Worm (Caenorhabditis elegans): ENCODE data around the gene pdha-1.

The pdha-1 gene

DNA sequence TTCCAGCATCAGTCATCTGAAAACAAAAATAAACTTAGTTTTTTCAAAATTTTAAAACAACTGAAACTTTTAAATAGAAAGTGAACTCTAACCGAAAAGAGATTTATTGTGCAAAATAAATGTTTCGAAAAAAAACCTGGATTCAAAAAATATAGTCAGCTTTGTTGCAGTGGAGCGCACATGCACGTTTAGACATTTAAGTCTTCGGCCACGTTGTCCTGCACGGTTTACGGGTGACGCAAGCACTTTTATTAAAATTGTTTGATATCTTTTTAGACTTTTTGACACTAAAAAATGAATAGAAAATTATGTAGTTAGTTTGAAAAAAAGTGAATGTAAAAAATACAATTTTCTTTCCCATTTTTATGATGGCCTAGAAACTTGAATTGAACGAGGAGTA, 26.7 kb upstream of the pdha-1 start, which contains the start of the genes ubh-4 and algn-6:
Gene ubh-4 (minus strand): TSS at position 182 of the 400 bp plus-strand sequence.
Gene algn-6 (plus strand): TSS at position 387 of the 400 bp plus-strand sequence.
- TF ChIP-seq mep-1 (tag; optimal IDR thresholded peaks at IDR 0.05) = peak; percentile 59
- no peak for TF ChIP-seq lin-13 (tag; optimal IDR thresholded peaks at IDR 0.05)
- peak; percentile 16 for TF ChIP-seq ceh-39 (tag; optimal IDR thresholded peaks at IDR 0.05)
- no peak for TF ChIP-seq ztf-11 (tag; optimal IDR thresholded peaks at IDR 0.05)
- TF ChIP-seq elt-1 (tag; optimal IDR thresholded peaks at IDR 0.05; ENCODE audit: borderline replicate concordance, insufficient read depth) = no peak
- no peak for TF ChIP-seq unc-39 (tag; optimal IDR thresholded peaks at IDR 0.05)
- no peak for TF ChIP-seq ceh-83 (GFP tag; optimal IDR thresholded peaks at IDR 0.05)
- TF ChIP-seq sem-2 (GFP tag; optimal IDR thresholded peaks at IDR 0.05) = no peak
- peak; percentile 90 for TF ChIP-seq lsy-2 (tag; optimal IDR thresholded peaks at IDR 0.05)
- TF ChIP-seq cnd-1 (tag; optimal IDR thresholded peaks at IDR 0.05) = no peak

DNA sequence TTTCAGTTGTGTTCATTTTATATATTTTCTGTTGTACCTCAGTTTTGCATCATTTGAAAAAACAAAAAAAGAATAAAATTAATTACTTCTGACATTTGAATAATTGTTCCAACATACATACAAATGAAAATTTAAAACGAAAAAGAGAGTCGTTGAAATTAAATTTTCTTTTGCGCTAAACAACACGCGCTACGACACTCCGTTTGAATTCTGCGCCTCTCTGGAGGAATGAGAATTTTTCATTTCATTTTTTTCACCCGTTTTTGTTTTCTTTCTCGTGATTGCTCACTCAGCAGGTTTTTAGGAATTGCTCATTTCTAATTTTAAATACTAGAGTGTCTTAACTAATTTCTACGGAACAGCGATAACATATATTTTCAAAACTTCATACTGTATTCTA, 24.4 kb upstream of the pdha-1 start:
- no peak for TF ChIP-seq bed-3 (GFP tag; optimal IDR thresholded peaks at IDR 0.05)
- TF ChIP-seq sem-2 (GFP tag; optimal IDR thresholded peaks at IDR 0.05) = no peak
- TF ChIP-seq ces-1 (GFP tag; optimal IDR thresholded peaks at IDR 0.05) = peak; percentile 88
- peak; percentile 33 for TF ChIP-seq lsy-2 (tag; optimal IDR thresholded peaks at IDR 0.05)

DNA sequence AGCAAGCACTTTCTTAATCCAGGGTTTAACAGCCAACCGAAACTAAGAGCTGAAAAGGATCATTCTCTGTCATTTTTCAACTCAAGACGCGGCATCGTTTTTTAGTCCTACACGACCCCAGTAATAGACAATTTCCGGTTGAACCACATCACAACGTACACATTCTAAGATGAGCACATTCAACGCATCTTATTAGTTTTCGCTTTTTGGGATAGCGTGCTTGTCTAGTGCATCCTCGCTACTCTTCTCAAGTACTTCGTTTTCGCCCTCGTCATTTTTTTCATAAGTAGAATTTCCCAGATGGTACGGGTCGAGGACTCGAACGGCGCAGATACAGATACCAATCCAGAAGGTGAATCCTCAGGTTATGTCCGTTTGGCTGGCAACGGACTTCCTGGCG, 23.8 kb upstream of the pdha-1 start, which contains the start of gene T05H10.1:
Gene T05H10.1 (plus strand): TSS at position 301 of the 400 bp plus-strand sequence.
- TF ChIP-seq sptf-1 (tag; optimal IDR thresholded peaks at IDR 0.05) (no peak), blmp-1 (tag; optimal IDR thresholded peaks at IDR 0.05) (no peak), M03D4.4 (tag; optimal IDR thresholded peaks at IDR 0.05) (no peak), bed-3 (GFP tag; optimal IDR thresholded peaks at IDR 0.05) (no peak), ces-1 (GFP tag; optimal IDR thresholded peaks at IDR 0.05) (no peak), mep-1 (tag; optimal IDR thresholded peaks at IDR 0.05) (no peak), sem-2 (GFP tag; optimal IDR thresholded peaks at IDR 0.05) (no peak), snpc-4 (tag; optimal IDR thresholded peaks at IDR 0.05) (no peak), lin-13 (tag; optimal IDR thresholded peaks at IDR 0.05) (no peak), ham-2 (GFP tag; optimal IDR thresholded peaks at IDR 0.05) (no peak), hlh-1 (tag; optimal IDR thresholded peaks at IDR 0.05) (no peak), nhr-237 (tag; optimal IDR thresholded peaks at IDR 0.05) (no peak), elt-1 (tag; optimal IDR thresholded peaks at IDR 0.05; ENCODE audit: borderline replicate concordance, insufficient read depth) (no peak), nhr-76 (tag; optimal IDR thresholded peaks at IDR 0.05) (no peak), lsy-2 (tag; optimal IDR thresholded peaks at IDR 0.05) (no peak), nhr-12 (tag; optimal IDR thresholded peaks at IDR 0.05) (no peak), flh-1 (GFP tag; optimal IDR thresholded peaks at IDR 0.05) (no peak), elt-3 (tag; optimal IDR thresholded peaks at IDR 0.05) (no peak), tbx-8 (GFP tag; optimal IDR thresholded peaks at IDR 0.05) (no peak), nhr-2 (tag; optimal IDR thresholded peaks at IDR 0.05) (no peak)

- TF ChIP-seq flh-1 (GFP tag; optimal IDR thresholded peaks at IDR 0.05) = no peak
Measured at ce11 chrII:8047264-8047663, 18.8 kb upstream of the pdha-1 start, which contains the start of gene apn-1. Gene apn-1, plus strand, starts transcription at chrII:8047564.

- TF ChIP-seq elt-1 (tag; optimal IDR thresholded peaks at IDR 0.05; ENCODE audit: borderline replicate concordance, insufficient read depth) = peak; percentile 41
- no peak for TF ChIP-seq ham-2 (GFP tag; optimal IDR thresholded peaks at IDR 0.05)
Measured at ce11 chrII:8050477-8050876, 15.6 kb upstream of the pdha-1 start, which contains the start of gene mtre-1. Gene mtre-1, minus strand, starts transcription at chrII:8050577.

DNA sequence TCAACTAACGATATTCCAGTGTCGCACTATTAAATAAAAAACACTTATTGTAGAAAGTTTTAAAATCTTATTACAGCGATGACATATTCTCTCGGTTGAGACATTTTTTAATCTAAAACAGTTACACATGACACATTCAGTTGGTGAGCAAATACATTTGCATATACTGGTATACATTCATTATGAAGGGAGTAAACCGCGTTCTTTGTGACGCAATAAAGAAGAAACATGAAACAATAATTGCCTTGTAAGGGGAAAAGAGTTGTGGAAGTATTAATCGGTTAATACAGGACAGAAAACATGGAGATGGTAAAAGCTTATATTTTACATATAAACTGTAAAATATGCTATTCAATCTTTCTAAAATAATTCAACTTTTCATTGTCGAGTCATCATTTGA, 14.8 kb upstream of the pdha-1 start:
- TF ChIP-seq nhr-76 (tag; optimal IDR thresholded peaks at IDR 0.05) (no peak), nhr-2 (tag; optimal IDR thresholded peaks at IDR 0.05) (peak; percentile 56), zip-8 (tag; optimal IDR thresholded peaks at IDR 0.05) (peak; percentile 94), unc-39 (tag; optimal IDR thresholded peaks at IDR 0.05) (no peak), M03D4.4 (tag; optimal IDR thresholded peaks at IDR 0.05) (no peak), unc-62 (GFP tag; optimal IDR thresholded peaks at IDR 0.05) (no peak)

- TF ChIP-seq unc-120 (tag; optimal IDR thresholded peaks at IDR 0.05; ENCODE audit: poor library complexity, severe bottlenecking) (no peak), mab-5 (tag; optimal IDR thresholded peaks at IDR 0.05) (no peak), sptf-1 (tag; optimal IDR thresholded peaks at IDR 0.05) (no peak), M03D4.4 (tag; optimal IDR thresholded peaks at IDR 0.05) (no peak), ces-1 (GFP tag; optimal IDR thresholded peaks at IDR 0.05) (peak; percentile 33), cnd-1 (tag; optimal IDR thresholded peaks at IDR 0.05) (peak; percentile 51), nhr-12 (tag; optimal IDR thresholded peaks at IDR 0.05) (no peak), tbx-8 (GFP tag; optimal IDR thresholded peaks at IDR 0.05) (no peak), zip-8 (tag; optimal IDR thresholded peaks at IDR 0.05) (no peak)
Measured at ce11 chrII:8052172-8052571, 13.9 kb upstream of the pdha-1 start.

All from whole organism, mixed stage, embryonic.